Fruit fly (Drosophila melanogaster): ENCODE measurements around the gene TBC1D23.

TBC1D23 gene

DNA sequence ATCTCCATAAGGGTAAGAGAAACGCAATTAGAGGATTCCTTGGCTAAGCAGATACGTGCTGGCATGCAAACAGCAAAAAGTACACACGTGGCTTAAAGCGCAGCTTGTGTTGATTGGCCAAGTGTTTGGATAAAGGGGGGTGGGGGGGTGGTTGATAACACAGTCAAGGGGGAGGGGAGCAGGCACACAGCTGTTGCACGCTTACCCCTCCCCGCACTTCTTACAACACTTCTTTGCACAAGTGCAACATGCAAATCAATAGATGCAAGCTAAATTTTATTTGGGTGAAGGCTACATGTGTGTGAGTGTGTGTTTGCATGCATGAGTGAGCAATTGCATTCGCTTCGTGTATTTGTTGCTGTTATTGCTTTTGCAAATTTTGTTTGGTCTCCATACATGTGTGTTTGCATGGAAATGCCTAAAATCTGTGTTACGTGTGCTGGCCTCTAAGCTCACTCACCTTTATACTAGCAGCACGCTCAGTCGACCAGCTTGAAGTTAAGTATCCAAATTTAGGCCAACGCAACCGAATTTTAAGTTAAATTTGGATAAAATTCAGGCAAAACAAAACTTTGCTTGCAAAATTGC lies 678 bp upstream of the TBC1D23 start:
- no peak for TF ChIP-seq insv (optimal IDR thresholded peaks at IDR 0.05)
- no peak for TF ChIP-seq psq (optimal IDR thresholded peaks at IDR 0.05)
- no peak for TF ChIP-seq ttk (optimal IDR thresholded peaks at IDR 0.05)
- no peak for TF ChIP-seq Myc (optimal IDR thresholded peaks at IDR 0.05)
- no peak for TF ChIP-seq h (optimal IDR thresholded peaks at IDR 0.05)
- TF ChIP-seq Sin3A (optimal IDR thresholded peaks at IDR 0.05), result no peak

DNA sequence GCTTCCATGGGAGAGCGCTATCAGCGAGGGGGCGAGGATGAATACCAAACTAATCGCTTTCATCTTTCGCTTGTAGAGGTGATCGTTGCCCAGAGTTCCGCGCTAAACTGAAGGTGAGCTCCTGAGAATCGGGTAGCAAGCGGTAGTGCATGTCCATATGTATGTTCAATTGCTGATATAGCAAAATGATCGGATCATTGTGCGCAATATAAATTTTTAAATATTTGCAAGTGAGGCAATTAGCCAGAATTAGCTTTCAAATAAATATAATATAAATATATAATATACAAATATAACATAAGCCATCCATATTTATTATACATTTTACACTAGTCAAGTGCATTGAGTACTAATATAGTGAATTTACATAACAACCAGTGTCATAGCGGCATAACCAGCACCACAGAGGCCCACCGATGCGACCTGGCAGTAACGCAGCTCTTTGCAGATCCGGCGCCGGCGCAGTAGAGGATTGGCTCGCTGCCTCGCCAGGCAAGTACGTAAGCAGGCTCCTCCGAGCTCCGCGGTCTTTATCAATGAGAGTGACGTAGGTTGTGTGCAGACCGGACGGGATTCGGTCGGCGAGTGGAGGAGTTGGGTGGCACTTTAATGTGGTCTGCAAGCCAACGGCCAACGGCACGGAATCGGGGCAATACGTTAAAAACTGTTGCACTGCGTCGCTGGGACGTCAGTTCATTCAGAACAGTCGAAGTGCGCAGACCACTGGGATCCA lies 5.1 kb downstream of the TBC1D23 start, which contains the start of the genes Iris and CG4577:
Gene Iris, minus strand, starts transcription at position 88 of the 733 bp plus-strand sequence.
Gene CG4577, plus strand, starts transcription at position 683 of the 733 bp plus-strand sequence.
- TF ChIP-seq h (optimal IDR thresholded peaks at IDR 0.05) (no peak), insv (optimal IDR thresholded peaks at IDR 0.05) (no peak), Sin3A (optimal IDR thresholded peaks at IDR 0.05) (no peak), Myc (optimal IDR thresholded peaks at IDR 0.05) (no peak), psq (optimal IDR thresholded peaks at IDR 0.05) (no peak), ttk (optimal IDR thresholded peaks at IDR 0.05) (no peak)

DNA sequence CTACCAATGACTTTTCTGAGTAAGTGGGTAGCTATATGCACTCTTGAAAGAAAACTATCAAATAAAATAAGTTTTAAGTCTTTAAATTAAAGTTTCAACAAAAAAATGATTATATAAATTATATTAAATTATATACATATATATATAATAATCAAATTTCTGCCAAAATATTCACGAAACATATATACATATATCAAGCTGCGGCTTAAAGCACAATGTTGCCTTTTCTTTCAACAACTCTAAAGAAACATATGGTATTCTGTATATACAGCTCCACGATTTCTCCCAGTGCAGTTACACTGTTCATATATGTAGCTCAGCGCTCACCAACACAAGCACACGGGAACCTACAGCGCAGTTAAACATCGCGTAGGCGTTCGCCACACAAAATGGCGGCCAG lies 6.4 kb downstream of the TBC1D23 start:
- TF ChIP-seq Myc (optimal IDR thresholded peaks at IDR 0.05), result no peak
- TF ChIP-seq insv (optimal IDR thresholded peaks at IDR 0.05), result no peak
- TF ChIP-seq psq (optimal IDR thresholded peaks at IDR 0.05), result no peak
- no peak for TF ChIP-seq h (optimal IDR thresholded peaks at IDR 0.05)
- no peak for TF ChIP-seq Sin3A (optimal IDR thresholded peaks at IDR 0.05)
- TF ChIP-seq ttk (optimal IDR thresholded peaks at IDR 0.05), result no peak

DNA sequence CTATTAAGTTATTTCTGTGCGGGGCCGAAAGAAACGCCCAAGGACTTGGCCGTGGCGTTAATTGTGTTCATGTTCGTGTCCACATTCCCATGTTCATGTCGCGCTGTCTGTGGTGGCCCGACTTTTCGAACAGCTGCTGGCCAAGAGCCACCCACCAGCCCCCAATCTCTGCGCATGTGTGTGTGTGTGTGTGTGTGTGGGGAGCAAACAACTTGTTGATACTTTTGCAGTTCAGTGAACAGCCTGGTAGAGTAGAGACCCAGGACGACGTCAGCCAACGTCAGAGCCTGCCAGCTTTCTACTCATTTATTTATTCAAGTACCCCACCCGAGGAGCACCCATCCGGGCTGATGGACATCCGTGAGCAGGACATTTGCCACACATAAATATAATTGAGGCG lies 7.9 kb downstream of the TBC1D23 start:
- no peak for TF ChIP-seq ttk (optimal IDR thresholded peaks at IDR 0.05)
- TF ChIP-seq Myc (optimal IDR thresholded peaks at IDR 0.05), result no peak
- TF ChIP-seq psq (optimal IDR thresholded peaks at IDR 0.05), result no peak
- TF ChIP-seq Sin3A (optimal IDR thresholded peaks at IDR 0.05), result no peak
- TF ChIP-seq insv (optimal IDR thresholded peaks at IDR 0.05), result no peak
- no peak for TF ChIP-seq h (optimal IDR thresholded peaks at IDR 0.05)

DNA sequence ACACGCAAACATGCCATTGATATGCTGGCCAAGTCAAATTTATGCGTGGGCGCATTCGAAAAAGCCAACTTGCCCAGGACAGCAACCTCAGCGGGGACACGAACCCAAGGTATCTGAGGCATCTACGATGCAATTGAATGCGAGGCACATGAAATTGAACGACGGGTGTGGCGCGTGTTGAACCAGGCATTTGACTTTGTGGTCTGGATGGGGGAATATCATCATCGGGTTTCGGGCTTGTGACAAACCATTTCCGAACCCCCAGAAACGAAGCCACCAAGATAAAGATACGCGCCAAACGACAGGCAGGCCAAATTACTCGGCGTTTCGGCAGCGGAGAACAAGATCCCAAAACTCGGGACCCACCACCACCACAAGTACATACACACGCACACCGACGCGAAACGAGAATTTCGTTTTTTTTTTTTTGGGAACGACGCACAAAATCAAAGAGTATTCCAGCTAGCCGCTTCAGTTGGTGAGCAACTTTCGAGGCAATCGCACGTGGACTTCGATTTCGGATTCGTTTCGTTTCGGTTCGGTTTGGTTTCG lies 13.7 kb downstream of the TBC1D23 start, which contains the start of gene MFS3:
Gene MFS3, plus strand, starts transcription at position 472 of the 552 bp plus-strand sequence.
- TF ChIP-seq Myc (optimal IDR thresholded peaks at IDR 0.05) (no peak), h (optimal IDR thresholded peaks at IDR 0.05) (no peak), Sin3A (optimal IDR thresholded peaks at IDR 0.05) (no peak), psq (optimal IDR thresholded peaks at IDR 0.05) (no peak), insv (optimal IDR thresholded peaks at IDR 0.05) (no peak), ttk (optimal IDR thresholded peaks at IDR 0.05) (no peak)

DNA sequence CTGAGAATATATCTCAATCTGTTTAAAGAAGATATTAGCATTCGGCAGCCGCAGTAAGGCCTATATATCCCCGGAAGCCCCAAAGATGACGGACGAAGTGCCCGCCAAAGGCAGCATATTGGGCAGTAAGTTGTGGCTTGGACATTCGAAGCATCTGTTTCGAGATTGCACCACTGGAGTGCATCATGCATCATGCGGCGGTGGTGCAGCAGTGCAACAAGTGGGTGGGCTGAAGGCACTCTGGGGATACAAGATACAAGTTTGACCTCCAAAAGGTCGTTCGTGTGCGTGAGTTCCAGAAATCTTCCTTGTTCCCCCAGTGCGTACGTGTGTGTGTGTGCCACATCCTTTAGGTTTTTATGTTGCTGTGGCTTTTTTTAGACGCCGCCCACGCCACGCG lies 14.2 kb downstream of the TBC1D23 start:
- TF ChIP-seq Sin3A (optimal IDR thresholded peaks at IDR 0.05) (no peak), insv (optimal IDR thresholded peaks at IDR 0.05) (no peak), psq (optimal IDR thresholded peaks at IDR 0.05) (no peak), h (optimal IDR thresholded peaks at IDR 0.05) (no peak), Myc (optimal IDR thresholded peaks at IDR 0.05) (no peak)

DNA sequence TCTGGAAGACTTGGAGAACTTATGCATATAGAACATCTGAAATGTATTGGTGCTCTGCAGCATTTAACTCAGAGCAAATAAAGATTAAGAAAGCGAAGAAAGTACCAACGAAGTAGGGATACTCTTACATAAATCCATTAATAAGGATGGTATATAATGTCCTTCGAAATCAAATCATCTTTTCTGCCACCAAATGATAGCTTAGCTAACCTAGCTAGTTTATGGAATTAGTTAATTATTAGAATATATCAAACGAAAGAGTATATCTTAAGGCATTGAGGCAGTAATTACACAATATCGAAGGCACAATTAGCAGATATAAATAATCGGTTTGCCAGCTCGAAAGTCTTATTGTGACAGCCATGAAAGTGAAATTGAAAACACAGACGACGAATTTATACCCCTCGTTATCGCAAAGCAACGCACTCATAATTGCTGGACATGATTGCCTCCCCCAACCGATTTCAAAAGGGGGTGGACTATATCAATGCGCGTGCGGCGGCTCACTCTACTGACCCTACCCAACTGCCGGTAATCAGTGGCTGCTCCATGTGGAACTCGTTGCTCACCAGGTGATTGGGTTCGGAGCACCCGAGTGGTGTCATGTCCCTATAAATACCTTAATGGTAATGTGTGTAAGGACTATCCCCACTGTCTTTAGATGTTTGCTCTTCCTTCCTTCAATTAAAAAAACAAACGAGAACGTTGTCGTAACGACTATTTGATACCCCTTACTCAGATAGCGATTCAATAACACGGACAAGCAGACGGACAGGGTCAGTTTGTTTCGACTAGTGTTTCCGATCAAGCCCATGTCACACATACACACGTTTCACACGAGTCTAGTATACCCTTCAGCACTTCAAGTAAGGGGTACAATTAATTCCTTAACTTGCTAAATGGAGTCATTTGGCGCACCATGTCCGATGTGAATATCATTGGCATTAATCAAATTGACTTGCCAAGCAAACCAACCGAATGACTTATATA lies 15.6 kb downstream of the TBC1D23 start:
- no peak for TF ChIP-seq Sin3A (optimal IDR thresholded peaks at IDR 0.05)
- TF ChIP-seq Myc (optimal IDR thresholded peaks at IDR 0.05), result no peak
- no peak for TF ChIP-seq ttk (optimal IDR thresholded peaks at IDR 0.05)
- TF ChIP-seq h (optimal IDR thresholded peaks at IDR 0.05), result no peak
- no peak for TF ChIP-seq psq (optimal IDR thresholded peaks at IDR 0.05)
- no peak for TF ChIP-seq insv (optimal IDR thresholded peaks at IDR 0.05)

DNA sequence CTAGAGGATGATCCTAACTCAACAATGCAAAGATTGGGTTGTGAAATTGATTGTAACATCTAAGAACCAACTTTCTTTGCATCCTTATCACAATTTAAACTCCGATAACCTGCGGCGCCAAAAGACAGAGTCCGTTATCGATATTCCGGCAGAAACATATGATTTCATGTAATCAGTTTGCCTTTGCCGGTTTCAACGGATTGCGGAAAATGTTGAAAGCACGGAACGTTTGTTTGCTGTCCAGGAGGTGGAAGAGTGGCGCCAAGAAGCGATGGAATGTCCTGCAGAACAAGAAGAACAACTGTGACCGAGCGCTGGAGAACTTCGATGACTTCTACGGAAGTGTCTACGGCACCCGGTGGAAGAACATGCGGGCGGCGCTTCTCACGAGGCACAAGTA lies 18.5 kb downstream of the TBC1D23 start:
- TF ChIP-seq h (optimal IDR thresholded peaks at IDR 0.05) (no peak), Myc (optimal IDR thresholded peaks at IDR 0.05) (no peak), ttk (optimal IDR thresholded peaks at IDR 0.05) (no peak), Sin3A (optimal IDR thresholded peaks at IDR 0.05) (no peak), psq (optimal IDR thresholded peaks at IDR 0.05) (no peak), insv (optimal IDR thresholded peaks at IDR 0.05) (no peak)

DNA sequence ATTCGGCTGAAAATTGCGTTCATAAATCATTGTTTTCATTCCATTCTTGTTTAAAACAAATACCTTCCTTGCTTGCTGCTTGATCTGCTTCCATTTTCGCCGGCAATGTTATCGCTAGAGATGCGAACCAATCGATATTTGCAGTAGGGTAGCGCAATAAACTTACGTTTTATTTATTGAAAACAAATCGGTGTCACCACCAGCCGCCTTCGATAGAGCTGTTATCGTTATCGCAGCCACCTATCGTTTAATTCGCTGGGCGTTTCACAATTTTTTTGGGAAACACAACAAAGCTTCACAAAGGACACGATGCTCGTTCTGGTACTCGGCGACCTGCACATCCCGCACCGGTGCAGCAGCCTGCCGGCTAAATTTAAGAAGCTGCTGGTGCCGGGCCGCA lies 21.4 kb downstream of the TBC1D23 start, which contains the start of the genes Tfb4 and Vps29:
Gene Tfb4, minus strand, starts transcription at position 124 of the 400 bp plus-strand sequence.
Gene Vps29, plus strand, starts transcription at position 213 of the 400 bp plus-strand sequence.
- TF ChIP-seq h (optimal IDR thresholded peaks at IDR 0.05), result no peak

DNA sequence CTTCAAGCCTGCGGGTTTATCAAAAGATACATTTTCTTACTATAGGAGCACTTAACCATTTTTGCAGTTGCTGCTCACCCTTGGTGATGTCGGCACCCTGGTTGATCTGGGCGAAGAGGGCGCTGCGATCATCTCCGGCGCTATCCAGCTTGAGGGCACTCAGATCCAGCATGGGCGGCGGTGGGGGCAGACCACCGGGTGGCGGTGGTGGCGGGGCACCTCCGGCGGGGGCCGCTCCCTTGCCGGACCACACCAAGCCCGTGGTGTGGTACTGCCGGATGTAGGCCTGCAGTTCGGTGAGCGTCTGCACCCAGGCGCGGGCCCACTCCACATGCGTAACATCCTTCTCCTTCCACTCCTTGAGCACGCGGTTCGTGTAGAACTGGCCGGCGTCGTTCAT lies 23.6 kb downstream of the TBC1D23 start:
- no peak for TF ChIP-seq ttk (optimal IDR thresholded peaks at IDR 0.05)
- no peak for TF ChIP-seq h (optimal IDR thresholded peaks at IDR 0.05)
- TF ChIP-seq Myc (optimal IDR thresholded peaks at IDR 0.05), result no peak
- TF ChIP-seq insv (optimal IDR thresholded peaks at IDR 0.05), result no peak
- no peak for TF ChIP-seq Sin3A (optimal IDR thresholded peaks at IDR 0.05)
- no peak for TF ChIP-seq psq (optimal IDR thresholded peaks at IDR 0.05)

DNA sequence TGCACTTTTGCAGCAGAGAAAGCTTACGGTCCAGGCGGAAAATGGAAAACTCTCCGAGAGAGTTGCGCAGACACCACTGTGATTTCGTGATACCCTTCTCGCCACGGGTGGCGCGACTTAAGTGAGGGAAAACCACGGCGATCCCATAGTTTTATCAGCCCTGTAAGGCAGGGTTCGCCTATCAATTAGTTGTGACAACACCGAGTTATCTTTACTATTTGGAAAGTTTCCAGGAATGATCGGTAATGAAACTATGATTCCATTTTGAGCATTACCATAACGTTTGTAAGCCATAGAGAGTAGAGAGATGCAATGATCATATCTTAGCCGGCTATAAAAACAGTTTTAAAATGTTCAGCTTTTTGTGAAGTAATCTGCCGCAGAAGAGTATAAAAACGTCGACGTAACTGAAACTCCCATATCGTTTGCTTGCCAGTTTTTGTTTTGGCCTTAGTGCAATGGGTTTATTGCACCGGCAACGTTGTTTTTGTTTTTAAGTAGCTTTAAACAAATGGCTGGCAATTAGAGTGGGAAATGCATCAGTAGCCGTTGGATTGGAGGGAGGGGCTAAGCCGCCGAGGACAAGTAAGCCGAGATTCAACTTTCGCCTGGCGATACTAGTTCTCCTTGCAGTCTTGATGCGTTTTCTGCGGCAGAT lies 27.6 kb downstream of the TBC1D23 start:
- TF ChIP-seq h (optimal IDR thresholded peaks at IDR 0.05) (no peak), psq (optimal IDR thresholded peaks at IDR 0.05) (no peak)
